Worm (Caenorhabditis elegans) whole organism, L3 larva: Measurements from ENCODE around the gene aat-2.

Source experiments
- R02D3.7 ChIP-seq: fragments of 150-350 bp; optimal IDR thresholded peaks from 2 replicates; lab custom pipeline; 2014; ENCODE audit warnings: missing biosample characterization, missing genetic modification characterization
- aly-2 ChIP-seq: fragments of 150-350 bp; optimal IDR thresholded peaks from 2 replicates; lab custom pipeline; 2014; ENCODE audit warnings: missing biosample characterization, missing genetic modification characterization
- ceh-16 ChIP-seq: sonication (generic microtip); optimal IDR thresholded peaks from 2 replicates; lab custom pipeline; 2017; ENCODE audit warnings: missing biosample characterization, missing genetic modification characterization
- egl-27 ChIP-seq: sonication (generic microtip); optimal IDR thresholded peaks from 4 replicates; lab custom pipeline; 2017; ENCODE audit warnings: missing biosample characterization, missing genetic modification reagents, missing genetic modification characterization
- lin-39 ChIP-seq: fragments of 150-350 bp; optimal IDR thresholded peaks from 2 replicates; lab custom pipeline; 2018; ENCODE audit warnings: missing biosample characterization, missing genetic modification reagents, missing genetic modification characterization
- pha-4 ChIP-seq: fragments of 150-350 bp; optimal IDR thresholded peaks from 2 replicates; lab custom pipeline; 2014; ENCODE audit warnings: missing biosample characterization, missing genetic modification reagents, missing genetic modification characterization

DNA sequence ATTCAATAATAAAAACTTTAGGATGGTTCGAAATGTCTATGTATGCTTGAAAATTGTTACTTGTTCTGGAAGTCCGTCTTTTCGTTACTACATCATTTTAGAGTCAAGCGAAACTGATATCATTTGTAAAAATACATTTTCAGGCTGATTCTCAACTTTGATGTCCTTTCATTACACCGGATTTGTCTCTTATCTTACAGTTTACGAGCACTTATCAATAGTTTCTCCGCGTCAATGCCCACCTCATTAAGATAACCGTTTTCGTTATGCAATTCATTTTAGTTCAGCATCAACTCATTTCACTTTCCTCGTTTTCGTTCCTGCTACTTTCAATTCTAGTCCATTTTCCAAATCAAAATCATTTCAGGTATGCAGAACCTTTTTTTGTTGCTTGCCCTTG is 43.5 kb downstream of the aat-2 start, which contains the start of gene asp-2:
- TF ChIP-seq R02D3.7 (tag; lab: Kevin White, UChicago): no peak
- no peak for TF ChIP-seq egl-27 (tag; lab: Kevin White, UChicago)
- TF ChIP-seq pha-4: no peak
- no peak for TF ChIP-seq ceh-16 (tag; lab: Kevin White, UChicago)
- no peak for TF ChIP-seq aly-2
- TF ChIP-seq lin-39 (tag; lab: Kevin White, UChicago): no peak
